Worm (Caenorhabditis elegans) whole organism, young adult: ENCODE results near the gene F45G2.9.

Source experiments
- B0019.2 ChIP-seq: fragments of 200-800 bp; sonication (Bioruptor generic); conservative IDR thresholded peaks from 2 replicates; pipeline ENCODE4 v1.3.6; 2022; ENCODE audit warnings: missing genetic modification reagents, missing genetic modification characterization, missing compliant biosample characterization
- D2030.7 ChIP-seq: fragments of 200-800 bp; sonication (Bioruptor generic); IDR thresholded peaks from 2 replicates; pipeline ENCODE4 v1.3.6; 2022; ENCODE audit warnings: missing genetic modification reagents, missing genetic modification characterization, missing compliant biosample characterization
- F33H1.4 ChIP-seq: fragments of 200-800 bp; sonication (Bioruptor generic); IDR thresholded peaks from 2 replicates; pipeline ENCODE4 v1.3.6; 2022; ENCODE audit warnings: missing genetic modification reagents, missing genetic modification characterization, missing compliant biosample characterization
- F39B2.1 ChIP-seq: fragments of 200-800 bp; sonication (Bioruptor generic); IDR thresholded peaks from 2 replicates; pipeline ENCODE4 v1.3.6; 2022; ENCODE audit warnings: missing genetic modification reagents, missing genetic modification characterization, missing compliant biosample characterization
- K12H6.12 ChIP-seq: fragments of 200-800 bp; sonication (Bioruptor generic); optimal IDR thresholded peaks from 2 replicates; lab custom pipeline; 2018; ENCODE audit warnings: mild to moderate bottlenecking, missing genetic modification characterization, missing compliant biosample characterization
- Y53F4B.3 ChIP-seq: fragments of 200-800 bp; sonication (Bioruptor generic); IDR thresholded peaks from 2 replicates; pipeline ENCODE4 v1.3.6; 2022; ENCODE audit warnings: missing genetic modification reagents, missing genetic modification characterization, missing compliant biosample characterization
- Y67H2A.10 ChIP-seq: fragments of 200-800 bp; sonication (Bioruptor generic); conservative IDR thresholded peaks from 2 replicates; pipeline ENCODE4 v1.3.6; 2022; ENCODE audit warnings: missing genetic modification reagents, missing genetic modification characterization, missing compliant biosample characterization
- Y79H2A.3 ChIP-seq: fragments of 200-800 bp; sonication (Bioruptor generic); conservative IDR thresholded peaks from 2 replicates; pipeline ENCODE4 v1.3.6; 2022; ENCODE audit warnings: missing genetic modification reagents, missing genetic modification characterization, missing compliant biosample characterization
- Y95B8A.8 ChIP-seq: fragments of 200-800 bp; sonication (Bioruptor generic); IDR thresholded peaks from 2 replicates; pipeline ENCODE4 v1.3.6; 2022; ENCODE audit warnings: missing genetic modification reagents, missing genetic modification characterization, missing compliant biosample characterization
- aptf-3 ChIP-seq: fragments of 200-800 bp; sonication (Bioruptor generic); IDR thresholded peaks from 2 replicates; pipeline ENCODE4 v1.3.6; 2022; ENCODE audit warnings: missing genetic modification characterization, missing compliant biosample characterization
- attf-6 ChIP-seq: fragments of 200-800 bp; sonication (Bioruptor generic); IDR thresholded peaks from 2 replicates; pipeline ENCODE4 v1.3.6; 2022; ENCODE audit warnings: missing genetic modification reagents, missing genetic modification characterization, missing compliant biosample characterization
- bed-1 ChIP-seq: fragments of 200-800 bp; sonication (Bioruptor generic); IDR thresholded peaks from 2 replicates; pipeline ENCODE4 v1.3.6; 2022; ENCODE audit warnings: missing genetic modification reagents, missing genetic modification characterization, missing compliant biosample characterization
- cebp-2 ChIP-seq: fragments of 200-800 bp; sonication (Bioruptor generic); IDR thresholded peaks from 2 replicates; pipeline ENCODE4 v1.3.6; 2022; ENCODE audit warnings: missing genetic modification characterization, missing compliant biosample characterization
- ceh-100 ChIP-seq: fragments of 200-800 bp; sonication (Bioruptor generic); IDR thresholded peaks from 2 replicates; pipeline ENCODE4 v1.3.6; 2022; ENCODE audit warnings: missing genetic modification reagents, missing genetic modification characterization, missing compliant biosample characterization
- ceh-40 ChIP-seq: fragments of 200-800 bp; sonication (Bioruptor generic); IDR thresholded peaks from 2 replicates; pipeline ENCODE4 v1.3.6; 2022; ENCODE audit warnings: missing genetic modification characterization, missing compliant biosample characterization
- die-1 ChIP-seq: sonication (generic microtip); optimal IDR thresholded peaks from 2 replicates; lab custom pipeline; 2016; ENCODE audit warnings: missing genotype, mild to moderate bottlenecking, missing genetic modification characterization, missing compliant biosample characterization
- dox-1 ChIP-seq: fragments of 200-800 bp; sonication (Bioruptor generic); IDR thresholded peaks from 2 replicates; pipeline ENCODE4 v1.3.6; 2022; ENCODE audit warnings: missing genetic modification reagents, missing genetic modification characterization, missing compliant biosample characterization
- efl-1 ChIP-seq: fragments of 150-350 bp; optimal IDR thresholded peaks from 2 replicates; lab custom pipeline; 2014; ENCODE audit warnings: missing biosample characterization, missing genetic modification reagents, missing genetic modification characterization
- egrh-3 ChIP-seq: fragments of 200-800 bp; sonication (Bioruptor generic); IDR thresholded peaks from 2 replicates; pipeline ENCODE4 v1.3.6; 2022; ENCODE audit warnings: missing genetic modification reagents, missing genetic modification characterization, missing compliant biosample characterization
- ekl-4 ChIP-seq: fragments of 200-800 bp; sonication (Bioruptor generic); IDR thresholded peaks from 2 replicates; pipeline ENCODE4 v1.3.6; 2022; ENCODE audit warnings: missing genetic modification reagents, missing genetic modification characterization, missing compliant biosample characterization
- hmg-1.2 ChIP-seq: fragments of 200-800 bp; sonication (Bioruptor generic); IDR thresholded peaks from 2 replicates; pipeline ENCODE4 v1.3.6; 2022; ENCODE audit warnings: missing genetic modification reagents, missing genetic modification characterization, missing compliant biosample characterization
- hsf-1 ChIP-seq: fragments of 200-800 bp; sonication (Bioruptor generic); IDR thresholded peaks from 2 replicates; pipeline ENCODE4 v1.3.6; 2022; ENCODE audit warnings: missing genetic modification reagents, missing genetic modification characterization, missing compliant biosample characterization
- let-526 ChIP-seq: fragments of 200-800 bp; sonication (Bioruptor generic); IDR thresholded peaks from 2 replicates; pipeline ENCODE4 v1.3.6; 2022; ENCODE audit warnings: missing genetic modification reagents, missing genetic modification characterization, missing compliant biosample characterization
- madf-3 ChIP-seq: fragments of 200-800 bp; sonication (Bioruptor generic); IDR thresholded peaks from 2 replicates; pipeline ENCODE4 v1.3.6; 2022; ENCODE audit warnings: missing genetic modification reagents, missing genetic modification characterization, missing compliant biosample characterization
- madf-6 ChIP-seq: fragments of 200-800 bp; sonication (Bioruptor generic); IDR thresholded peaks from 2 replicates; pipeline ENCODE4 v1.3.6; 2022; ENCODE audit warnings: missing genetic modification reagents, missing genetic modification characterization, missing compliant biosample characterization
- mcd-1 ChIP-seq: fragments of 200-800 bp; sonication (Bioruptor generic); IDR thresholded peaks from 2 replicates; pipeline ENCODE4 v1.3.6; 2022; ENCODE audit warnings: missing genetic modification reagents, missing genetic modification characterization, missing compliant biosample characterization
- nfyb-1 ChIP-seq: fragments of 200-800 bp; sonication (Bioruptor generic); IDR thresholded peaks from 2 replicates; pipeline ENCODE4 v1.3.6; 2022; ENCODE audit warnings: missing genetic modification reagents, missing genetic modification characterization, missing compliant biosample characterization
- nhr-120 ChIP-seq: fragments of 200-800 bp; sonication (Bioruptor generic); IDR thresholded peaks from 2 replicates; pipeline ENCODE4 v1.3.6; 2022; ENCODE audit warnings: missing genetic modification characterization, missing compliant biosample characterization
- nhr-80 ChIP-seq: sonication (generic microtip); optimal IDR thresholded peaks from 2 replicates; lab custom pipeline; 2016; ENCODE audit warnings: missing genetic modification characterization, missing compliant biosample characterization
- pbrm-1 ChIP-seq: fragments of 200-800 bp; sonication (Bioruptor generic); IDR thresholded peaks from 2 replicates; pipeline ENCODE4 v1.3.6; 2022; ENCODE audit warnings: missing genetic modification reagents, missing genetic modification characterization, missing compliant biosample characterization
- rcor-1 ChIP-seq: fragments of 200-800 bp; sonication (Bioruptor generic); IDR thresholded peaks from 2 replicates; pipeline ENCODE4 v1.3.6; 2022; ENCODE audit warnings: missing genetic modification reagents, missing genetic modification characterization, missing compliant biosample characterization

F45G2.9 gene

DNA sequence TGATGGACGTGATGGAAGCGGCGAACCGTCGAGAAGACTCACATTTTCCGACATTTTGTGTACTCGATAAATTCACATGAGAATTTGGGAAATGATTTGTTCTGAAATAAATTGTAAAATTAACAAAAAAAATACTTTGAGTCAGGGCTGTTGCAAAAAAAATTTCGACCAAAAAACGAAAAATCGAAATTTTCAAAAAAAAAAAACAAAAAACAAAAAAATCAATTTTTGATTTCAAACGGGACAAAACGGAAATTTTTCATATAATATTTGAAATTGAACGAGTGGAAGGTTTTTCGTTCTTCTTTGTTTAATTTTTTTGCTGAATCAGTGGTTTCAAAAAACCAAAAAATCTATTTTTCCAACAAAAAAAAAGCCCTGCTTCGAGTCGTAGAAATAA is 18.5 kb upstream of the F45G2.9 start, which contains the start of gene cua-1:
Gene cua-1 (minus strand): TSS at position 101 of the 400 bp plus-strand sequence.
- TF ChIP-seq Y79H2A.3 = no peak
- no peak for TF ChIP-seq ceh-100 (GFP tag; lab: Robert Waterston, UW)

DNA sequence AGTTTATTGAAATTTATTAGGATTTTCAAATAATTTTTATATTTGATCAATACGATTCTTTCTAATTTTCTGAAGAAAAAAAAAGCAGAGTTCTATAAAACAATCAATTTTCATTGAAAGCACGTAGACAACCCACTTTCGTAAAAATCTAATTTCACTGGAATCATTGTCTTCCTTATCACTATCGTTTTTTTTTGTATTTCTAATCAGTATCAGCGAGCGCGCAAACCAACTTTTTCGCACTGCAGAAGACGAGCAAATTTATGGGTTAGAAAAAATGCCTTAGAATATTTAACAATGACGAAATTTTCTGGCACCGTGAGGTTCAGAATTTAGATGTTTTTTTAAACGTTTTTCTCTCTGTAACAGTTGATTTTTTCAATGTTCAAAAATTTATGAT is 16.1 kb upstream of the F45G2.9 start:
- TF ChIP-seq hsf-1 (GFP tag; lab: Robert Waterston, UW) (no peak), ceh-40 (GFP tag; lab: Robert Waterston, UW) (no peak), ekl-4 (GFP tag; lab: Robert Waterston, UW) (no peak), efl-1 (GFP tag; lab: Kevin White, UChicago) (no peak), nhr-80 (tag; lab: Kevin White, UChicago) (peak; percentile 47), die-1 (no peak), K12H6.12 (tag; lab: Kevin White, UChicago) (no peak), nhr-120 (no peak)
- TF ChIP-seq, all 124 proteins: peak for 1

DNA sequence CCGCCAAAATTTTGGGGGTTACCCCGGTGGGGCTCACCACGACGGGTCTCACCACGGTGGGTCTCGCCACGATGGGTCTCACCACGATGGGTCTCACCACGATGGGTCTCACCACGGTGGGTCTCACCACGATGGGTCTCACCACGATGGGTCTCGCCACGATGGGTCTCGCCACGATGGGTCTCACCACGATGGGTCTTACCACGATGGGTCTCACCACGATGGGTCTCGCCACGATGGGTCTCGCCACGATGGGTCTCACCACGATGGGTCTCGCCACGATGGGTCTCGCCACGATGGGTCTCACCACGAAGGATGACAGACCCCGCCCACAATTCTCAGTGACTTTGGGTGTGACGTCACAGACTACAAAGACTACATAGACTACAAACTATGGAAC is 11.5 kb upstream of the F45G2.9 start:
- peak; percentile 41 for TF ChIP-seq mcd-1
- peak; percentile 85 for TF ChIP-seq egrh-3 (GFP tag; lab: Robert Waterston, UW)
- TF ChIP-seq aptf-3 = 0 out of 2 replicates have a peak, but pooled peaks have one; percentile 32
- 0 out of 2 replicates have a peak, but pooled peaks have one; percentile 55 for TF ChIP-seq nfyb-1
- peak; percentile 80 for TF ChIP-seq F33H1.4 (GFP tag; lab: Robert Waterston, UW)
- peak; percentile 40; the same call in 1 of the 2 replicates for TF ChIP-seq ceh-100 (GFP tag; lab: Robert Waterston, UW)
- TF ChIP-seq D2030.7 (GFP tag; lab: Robert Waterston, UW) = peak; percentile 51; the same call in 1 of the 2 replicates
- peak; percentile 33 for TF ChIP-seq madf-6 (GFP tag; lab: Robert Waterston, UW)
- TF ChIP-seq madf-3 (GFP tag; lab: Robert Waterston, UW) = 0 out of 2 replicates have a peak, but pooled peaks have one; percentile 67

DNA sequence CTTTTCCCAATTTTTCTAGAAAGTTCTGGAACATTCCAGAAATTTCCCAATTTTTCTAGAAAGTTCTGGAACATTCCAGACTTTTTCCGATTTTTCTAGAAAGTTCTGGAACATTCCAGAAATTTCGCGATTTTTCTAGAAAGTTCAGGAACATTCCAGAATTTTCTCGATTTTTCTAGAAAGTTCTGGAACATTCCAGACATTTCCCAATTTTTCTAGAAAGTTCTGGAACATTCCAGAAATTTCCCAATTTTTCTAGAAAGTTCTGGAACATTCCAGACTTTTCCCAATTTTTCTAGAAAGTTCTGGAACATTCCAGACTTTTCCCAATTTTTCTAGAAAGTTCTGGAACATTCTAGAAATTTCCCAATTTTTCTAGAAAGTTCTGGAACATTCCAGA is 10.7 kb upstream of the F45G2.9 start:
- TF ChIP-seq mcd-1 = peak; percentile 32; the same call in 1 of the 2 replicates
- TF ChIP-seq ekl-4 (GFP tag; lab: Robert Waterston, UW) = peak; percentile 87
- peak; percentile 92 for TF ChIP-seq rcor-1 (GFP tag; lab: Robert Waterston, UW)
- TF ChIP-seq B0019.2 (GFP tag; lab: Robert Waterston, UW) = peak; percentile 66; the same call in 1 of the 2 replicates
- peak; percentile 99 for TF ChIP-seq dox-1 (GFP tag; lab: Robert Waterston, UW)
- peak; percentile 58 for TF ChIP-seq D2030.7 (GFP tag; lab: Robert Waterston, UW)
- peak; percentile 40; the same call in 1 of the 2 replicates for TF ChIP-seq F33H1.4 (GFP tag; lab: Robert Waterston, UW)
- TF ChIP-seq Y53F4B.3 = peak; percentile 81
- peak; percentile 47; the same call in 1 of the 2 replicates for TF ChIP-seq Y95B8A.8 (GFP tag; lab: Robert Waterston, UW)
- TF ChIP-seq bed-1 (GFP tag; lab: Robert Waterston, UW) = 0 out of 2 replicates have a peak, but pooled peaks have one; percentile 45
- TF ChIP-seq aptf-3 = peak; percentile 96
- peak; percentile 87 for TF ChIP-seq nfyb-1
- peak; percentile 93 for TF ChIP-seq ceh-40 (GFP tag; lab: Robert Waterston, UW)
- TF ChIP-seq hmg-1.2 (GFP tag; lab: Robert Waterston, UW) = 0 out of 2 replicates have a peak, but pooled peaks have one; percentile 12
- peak; percentile 65 for TF ChIP-seq madf-6 (GFP tag; lab: Robert Waterston, UW)
- peak; percentile 90 for TF ChIP-seq pbrm-1 (GFP tag; lab: Robert Waterston, UW)
- TF ChIP-seq madf-3 (GFP tag; lab: Robert Waterston, UW) = 0 out of 2 replicates have a peak, but pooled peaks have one; percentile 7
- TF ChIP-seq Y67H2A.10 = peak; percentile 65; the same call in 1 of the 2 replicates
- TF ChIP-seq egrh-3 (GFP tag; lab: Robert Waterston, UW) = peak; percentile 69
- peak; percentile 86 for TF ChIP-seq F39B2.1
- peak; percentile 99 for TF ChIP-seq hsf-1 (GFP tag; lab: Robert Waterston, UW)
- TF ChIP-seq cebp-2 (GFP tag; lab: Robert Waterston, UW) = peak; percentile 18; the same call in 1 of the 2 replicates
- peak; percentile 29; the same call in 1 of the 2 replicates for TF ChIP-seq let-526
- peak; percentile 81 for TF ChIP-seq attf-6 (GFP tag; lab: Robert Waterston, UW)
